Worm (Caenorhabditis elegans): ENCODE data around the gene sre-44.

ce11 chrII:13966242-13966641 is 16.9 kb downstream of the sre-44 start, which contains the start of gene W07G1.7:
- TF ChIP-seq M03D4.4 (tag; optimal IDR thresholded peaks at IDR 0.05), result no peak
- no peak for TF ChIP-seq nhr-28 (tag; optimal IDR thresholded peaks at IDR 0.05)
- no peak for TF ChIP-seq ztf-11 (tag; optimal IDR thresholded peaks at IDR 0.05)
- no peak for TF ChIP-seq snpc-4 (tag; optimal IDR thresholded peaks at IDR 0.05)
- TF ChIP-seq unc-62 (GFP tag; optimal IDR thresholded peaks at IDR 0.05), result no peak
- no peak for TF ChIP-seq unc-120 (tag; optimal IDR thresholded peaks at IDR 0.05; ENCODE audit: poor library complexity, severe bottlenecking)
- TF ChIP-seq zip-8 (tag; optimal IDR thresholded peaks at IDR 0.05), result no peak
- no peak for TF ChIP-seq nhr-76 (tag; optimal IDR thresholded peaks at IDR 0.05)
- TF ChIP-seq nhr-12 (tag; optimal IDR thresholded peaks at IDR 0.05), result no peak
- TF ChIP-seq blmp-1 (tag; optimal IDR thresholded peaks at IDR 0.05), result no peak
- TF ChIP-seq elt-1 (tag; optimal IDR thresholded peaks at IDR 0.05; ENCODE audit: borderline replicate concordance, insufficient read depth), result no peak
- no peak for TF ChIP-seq elt-3 (tag; optimal IDR thresholded peaks at IDR 0.05)
- TF ChIP-seq pha-4 (tag; optimal IDR thresholded peaks at IDR 0.05), result no peak

Data from whole organism, mixed stage, embryonic.